Fruit fly (Drosophila melanogaster): Measurements from ENCODE around the gene Scr.

- TF ChIP-seq ttk (optimal IDR thresholded peaks at IDR 0.05) (no peak), Sin3A (optimal IDR thresholded peaks at IDR 0.05) (no peak), psq (optimal IDR thresholded peaks at IDR 0.05) (no peak), h (optimal IDR thresholded peaks at IDR 0.05) (no peak), Myc (optimal IDR thresholded peaks at IDR 0.05) (no peak), insv (optimal IDR thresholded peaks at IDR 0.05) (no peak)
These were observed 34.7 kb downstream of the Scr start for dm6 chr3R:6814875-6815750.

All from Kc167 (cell line).